Worm (Caenorhabditis elegans) whole organism, L4 larva: ENCODE results near the gene C33G3.5.
A peak's percentile ranks its signal among the peaks of the same experiment; 100 is the strongest.

Experiments used
- F44E2.7 ChIP-seq: fragments of 200-800 bp; sonication (Bioruptor generic); IDR thresholded peaks from 2 replicates; pipeline ENCODE4 v2.1.2; 2022; ENCODE audit warnings: missing genetic modification characterization, missing compliant biosample characterization
- F49E8.2 ChIP-seq: sonication (generic microtip); optimal IDR thresholded peaks from 2 replicates; lab custom pipeline; 2016; ENCODE audit warnings: missing compliant biosample characterization, mild to moderate bottlenecking, missing genetic modification characterization, borderline replicate concordance
- T20F7.1 ChIP-seq: fragments of 200-800 bp; sonication (Bioruptor generic); optimal IDR thresholded peaks from 2 replicates; lab custom pipeline; 2018; ENCODE audit warnings: mild to moderate bottlenecking, missing genetic modification characterization, missing compliant biosample characterization
- Y48G9A.11 ChIP-seq: fragments of 200-800 bp; sonication (Bioruptor generic); IDR thresholded peaks from 2 replicates; pipeline ENCODE4 v1.3.6; 2022; ENCODE audit warnings: missing genetic modification reagents, missing genetic modification characterization, missing compliant biosample characterization
- Y5F2A.4 ChIP-seq: fragments of 200-800 bp; sonication (Bioruptor generic); optimal IDR thresholded peaks from 2 replicates; lab custom pipeline; 2018; ENCODE audit warnings: mild to moderate bottlenecking, missing genetic modification characterization, missing compliant biosample characterization
- ZK337.2 ChIP-seq: fragments of 200-800 bp; sonication (Bioruptor generic); IDR thresholded peaks from 2 replicates; pipeline ENCODE4 v1.3.6; 2022; ENCODE audit warnings: missing genetic modification reagents, missing genetic modification characterization, missing compliant biosample characterization
- ama-1 ChIP-seq: fragments of 150-350 bp; optimal IDR thresholded peaks from 2 replicates; lab custom pipeline; 2014; ENCODE audit warnings: inconsistent platforms, mixed read lengths
- ceh-32 ChIP-seq: sonication (generic microtip); optimal IDR thresholded peaks from 2 replicates; lab custom pipeline; 2016; ENCODE audit warnings: mild to moderate bottlenecking, missing genetic modification characterization, missing compliant biosample characterization; ENCODE audit not compliant: poor library complexity
- ceh-62 ChIP-seq: sonication (generic microtip); optimal IDR thresholded peaks from 2 replicates; lab custom pipeline; 2017; ENCODE audit warnings: missing biosample characterization, missing genetic modification characterization
- daf-16 ChIP-seq, 3 experiments: sonication (generic microtip); optimal IDR thresholded peaks; 2 replicates each; lab custom pipeline; 2016 to 2017; ENCODE audit warnings: missing genetic modification characterization in 3 of 3, missing genetic modification reagents in 3 of 3, mild to moderate bottlenecking in 2 of 3, missing compliant biosample characterization in 2 of 3, missing biosample characterization in 1 of 3, moderate library complexity in 1 of 3
- daf-19 ChIP-seq: fragments of 200-800 bp; sonication (Bioruptor generic); conservative IDR thresholded peaks from 2 replicates; pipeline ENCODE4 v1.3.6; 2022; ENCODE audit warnings: missing genetic modification characterization, missing compliant biosample characterization
- dpl-1 ChIP-seq: fragments of 150-350 bp; optimal IDR thresholded peaks from 2 replicates; lab custom pipeline; 2014; ENCODE audit warnings: missing biosample characterization, missing genetic modification reagents, missing genetic modification characterization
- egl-27 ChIP-seq: sonication (generic microtip); optimal IDR thresholded peaks from 3 replicates; lab custom pipeline; 2017; ENCODE audit warnings: missing biosample characterization, missing genetic modification reagents, missing genetic modification characterization
- egl-43 ChIP-seq: fragments of 200-800 bp; sonication (Bioruptor generic); IDR thresholded peaks from 2 replicates; pipeline ENCODE4 v1.3.6; 2022; ENCODE audit warnings: missing genetic modification reagents, missing genetic modification characterization, missing compliant biosample characterization
- gei-8 ChIP-seq: fragments of 200-800 bp; sonication (Bioruptor generic); optimal IDR thresholded peaks from 2 replicates; lab custom pipeline; 2018; ENCODE audit warnings: mild to moderate bottlenecking, missing genetic modification characterization, missing compliant biosample characterization
- hif-1 ChIP-seq, 2 experiments: sonication (generic microtip); optimal IDR thresholded peaks; 2 replicates each; lab custom pipeline; 2016 to 2017; ENCODE audit warnings: missing compliant biosample characterization in 2 of 2, missing genetic modification characterization in 2 of 2, missing genetic modification reagents in 2 of 2, missing genotype in 2 of 2, mild to moderate bottlenecking in 1 of 2
- hlh-11 ChIP-seq: fragments of 200-800 bp; sonication (Bioruptor generic); optimal IDR thresholded peaks from 2 replicates; lab custom pipeline; 2018; ENCODE audit warnings: mild to moderate bottlenecking, missing genetic modification characterization, missing compliant biosample characterization
- hlh-30 ChIP-seq: sonication (generic microtip); optimal IDR thresholded peaks from 2 replicates; lab custom pipeline; 2017; ENCODE audit warnings: antibody characterized with exemption, mild to moderate bottlenecking, missing genetic modification characterization, missing compliant biosample characterization; ENCODE audit not compliant: insufficient read depth
- lim-7 ChIP-seq: fragments of 200-800 bp; sonication (Bioruptor generic); IDR thresholded peaks from 2 replicates; pipeline ENCODE4 v1.3.6; 2022; ENCODE audit warnings: missing genetic modification characterization, missing compliant biosample characterization
- lin-15B ChIP-seq: fragments of 150-350 bp; sonication (generic microtip); optimal IDR thresholded peaks from 3 replicates; lab custom pipeline; 2014; ENCODE audit warnings: missing biosample characterization, missing genetic modification characterization
- lin-38 ChIP-seq: fragments of 200-800 bp; sonication (Bioruptor generic); IDR thresholded peaks from 2 replicates; pipeline ENCODE4 v1.3.6; 2022; ENCODE audit warnings: missing genetic modification reagents, missing genetic modification characterization, missing compliant biosample characterization
- lir-3 ChIP-seq: sonication (generic microtip); optimal IDR thresholded peaks from 2 replicates; lab custom pipeline; 2016; ENCODE audit warnings: mild to moderate bottlenecking, missing genetic modification characterization, missing compliant biosample characterization
- lsy-2 ChIP-seq, 2 experiments: fragments of 150-350 bp in 1 of 2; sonication (generic microtip) in 1 of 2; optimal IDR thresholded peaks; 2 replicates each; lab custom pipeline; 2014 to 2017; ENCODE audit warnings: missing biosample characterization in 2 of 2, missing genetic modification characterization in 2 of 2
- mdt-29 ChIP-seq: fragments of 200-800 bp; sonication (Bioruptor generic); IDR thresholded peaks from 2 replicates; pipeline ENCODE4 v1.3.6; 2022; ENCODE audit warnings: missing genetic modification reagents, missing genetic modification characterization, missing compliant biosample characterization
- mes-2 ChIP-seq: sonication (generic microtip); optimal IDR thresholded peaks from 2 replicates; lab custom pipeline; 2016; ENCODE audit warnings: missing genotype, mild to moderate bottlenecking, missing genetic modification characterization, missing compliant biosample characterization; ENCODE audit not compliant: poor library complexity, severe bottlenecking
- mxl-2 ChIP-seq: fragments of 200-800 bp; sonication (Bioruptor generic); conservative IDR thresholded peaks from 2 replicates; pipeline ENCODE4 v1.3.6; 2022; ENCODE audit warnings: missing genetic modification reagents, missing genetic modification characterization, missing compliant biosample characterization
- mxl-3 ChIP-seq: fragments of 200-800 bp; sonication (Bioruptor generic); optimal IDR thresholded peaks from 2 replicates; lab custom pipeline; 2018; ENCODE audit warnings: mild to moderate bottlenecking, missing genetic modification characterization, missing compliant biosample characterization
- nhr-25 ChIP-seq: sonication (generic microtip); optimal IDR thresholded peaks from 2 replicates; lab custom pipeline; 2017; ENCODE audit warnings: missing genetic modification characterization, mild to moderate bottlenecking, missing compliant biosample characterization, antibody characterized with exemption, moderate library complexity, borderline replicate concordance; ENCODE audit not compliant: insufficient read depth
- nhr-41 ChIP-seq: fragments of 200-800 bp; sonication (Bioruptor generic); IDR thresholded peaks from 2 replicates; pipeline ENCODE4 v1.3.6; 2022; ENCODE audit warnings: missing genetic modification reagents, missing genetic modification characterization, missing compliant biosample characterization
- nhr-6 ChIP-seq: fragments of 150-350 bp; optimal IDR thresholded peaks from 2 replicates; lab custom pipeline; 2014; ENCODE audit warnings: missing biosample characterization, missing genetic modification characterization
- php-3 ChIP-seq: fragments of 200-800 bp; sonication (Bioruptor generic); IDR thresholded peaks from 2 replicates; pipeline ENCODE4 v1.3.6; 2022; ENCODE audit warnings: missing genetic modification reagents, missing genetic modification characterization, missing compliant biosample characterization
- pqm-1 ChIP-seq: sonication (generic microtip); optimal IDR thresholded peaks from 2 replicates; lab custom pipeline; 2017; ENCODE audit warnings: missing biosample characterization, missing genetic modification characterization
- rbr-2 ChIP-seq: sonication (generic microtip); optimal IDR thresholded peaks from 2 replicates; lab custom pipeline; 2016; ENCODE audit warnings: missing genotype, missing genetic modification characterization, missing compliant biosample characterization
- saeg-2 ChIP-seq: fragments of 200-800 bp; sonication (Bioruptor generic); IDR thresholded peaks from 2 replicates; pipeline ENCODE4 v1.3.6; 2022; ENCODE audit warnings: missing genetic modification reagents, missing genetic modification characterization, missing compliant biosample characterization
- set-16 ChIP-seq: fragments of 200-800 bp; sonication (Bioruptor generic); IDR thresholded peaks from 2 replicates; pipeline ENCODE4 v1.3.6; 2022; ENCODE audit warnings: missing genetic modification reagents, missing genetic modification characterization, missing compliant biosample characterization
- skn-1 ChIP-seq: fragments of 150-350 bp; optimal IDR thresholded peaks from 2 replicates; lab custom pipeline; 2014; ENCODE audit warnings: missing biosample characterization, missing genetic modification characterization
- snpc-4 ChIP-seq: fragments of 150-350 bp; optimal IDR thresholded peaks from 2 replicates; lab custom pipeline; 2014; ENCODE audit warnings: missing biosample characterization, missing genetic modification characterization
- spr-1 ChIP-seq: sonication (generic microtip); optimal IDR thresholded peaks from 2 replicates; lab custom pipeline; 2016; ENCODE audit warnings: mild to moderate bottlenecking, missing genetic modification characterization, missing compliant biosample characterization
- tag-97 ChIP-seq: fragments of 200-800 bp; sonication (Bioruptor generic); IDR thresholded peaks from 2 replicates; pipeline ENCODE4 v1.3.6; 2022; ENCODE audit warnings: missing genetic modification characterization, missing compliant biosample characterization
- unc-130 ChIP-seq: sonication (generic microtip); optimal IDR thresholded peaks from 2 replicates; lab custom pipeline; 2016; ENCODE audit warnings: missing genetic modification reagents, missing genetic modification characterization, missing compliant biosample characterization
- unc-62 ChIP-seq, 3 experiments: fragments of 150-350 bp in 1 of 3; sonication (generic microtip); optimal IDR thresholded peaks in 2 of 3; peaks in 1 of 3; 1 replicate in 1 of 3; 2 replicates in 2 of 3; lab custom pipeline; 2014 to 2017; ENCODE audit warnings: missing biosample characterization in 3 of 3, missing genetic modification characterization in 3 of 3, missing genetic modification reagents in 3 of 3, missing genotype in 1 of 3
- vab-7 ChIP-seq: fragments of 200-800 bp; sonication (Bioruptor generic); IDR thresholded peaks from 2 replicates; pipeline ENCODE4 v1.3.6; 2022; ENCODE audit warnings: missing genetic modification reagents, missing genetic modification characterization, missing compliant biosample characterization
- zag-1 ChIP-seq: fragments of 150-350 bp; optimal IDR thresholded peaks from 2 replicates; lab custom pipeline; 2014; ENCODE audit warnings: missing biosample characterization, missing genetic modification characterization
- zfp-2 ChIP-seq: sonication (generic microtip); optimal IDR thresholded peaks from 2 replicates; lab custom pipeline; 2016; ENCODE audit warnings: mild to moderate bottlenecking, missing genetic modification characterization, missing compliant biosample characterization
- zip-2 ChIP-seq: fragments of 150-350 bp; optimal IDR thresholded peaks from 2 replicates; lab custom pipeline; 2014; ENCODE audit warnings: missing biosample characterization, missing genetic modification characterization
- ztf-11 ChIP-seq: fragments of 150-350 bp; optimal IDR thresholded peaks from 2 replicates; lab custom pipeline; 2014; ENCODE audit warnings: missing biosample characterization, missing genetic modification characterization

C33G3.5 gene

ce11 chrX:14078574-14078973, at the start of gene C33G3.5:
Gene C33G3.5, minus strand, starts transcription at chrX:14078674.
- TF ChIP-seq mdt-29 (GFP tag; lab: Robert Waterston, UW) = no peak
- no peak for TF ChIP-seq dpl-1 (GFP tag; lab: Kevin White, UChicago)
- no peak for TF ChIP-seq daf-19
- no peak for TF ChIP-seq hif-1 (tag; optimal IDR thresholded peaks at IDR 0.05; lab: Kevin White, UChicago)
- no peak for TF ChIP-seq unc-130 (GFP tag; lab: Kevin White, UChicago)
- TF ChIP-seq mxl-2 (GFP tag; lab: Robert Waterston, UW) = no peak
- TF ChIP-seq T20F7.1 (GFP tag; lab: Kevin White, UChicago) = no peak
- no peak for TF ChIP-seq lin-15B (tag; lab: Kevin White, UChicago)
- TF ChIP-seq nhr-25 (tag; lab: Kevin White, UChicago) = no peak
- TF ChIP-seq vab-7 (GFP tag; lab: Robert Waterston, UW) = no peak
- TF ChIP-seq zip-2 (tag; lab: Kevin White, UChicago) = no peak
- TF ChIP-seq unc-62 (GFP tag; optimal IDR thresholded peaks at IDR 0.05 in 1 of 2; lab: Kevin White, UChicago) = no peak
- no peak for TF ChIP-seq unc-62 (tag; optimal IDR thresholded peaks at IDR 0.05; lab: Kevin White, UChicago)
- no peak for TF ChIP-seq ama-1 (lab: Kevin White, UChicago)
- TF ChIP-seq F44E2.7 (GFP tag; lab: Robert Waterston, UW) = no peak
- TF ChIP-seq egl-43 = no peak
- no peak for TF ChIP-seq Y48G9A.11 (GFP tag; lab: Robert Waterston, UW)
- TF ChIP-seq ceh-62 (tag; lab: Kevin White, UChicago) = no peak
- no peak for TF ChIP-seq egl-27 (tag; lab: Kevin White, UChicago)

ce11 chrX:14127291-14127922, 48.9 kb upstream of the C33G3.5 start, which contains the start of gene F28H6.4:
Gene F28H6.4, plus strand, starts transcription at chrX:14127872.
- peak; percentile 46 for TF ChIP-seq set-16 (GFP tag; lab: Robert Waterston, UW)
- TF ChIP-seq skn-1 (tag; lab: Kevin White, UChicago) = no peak
- TF ChIP-seq zag-1 (tag; lab: Kevin White, UChicago) = no peak
- no peak for TF ChIP-seq spr-1 (tag; lab: Kevin White, UChicago)
- no peak for TF ChIP-seq egl-43
- TF ChIP-seq pqm-1 = no peak
- TF ChIP-seq zfp-2 = no peak
- no peak for TF ChIP-seq tag-97 (GFP tag; lab: Robert Waterston, UW)
- TF ChIP-seq hlh-30 = peak; percentile 29
- no peak for TF ChIP-seq vab-7 (GFP tag; lab: Robert Waterston, UW)
- no peak for TF ChIP-seq nhr-41 (GFP tag; lab: Robert Waterston, UW)
- TF ChIP-seq lin-38 (GFP tag; lab: Robert Waterston, UW) = no peak
- no peak for TF ChIP-seq gei-8 (GFP tag; lab: Kevin White, UChicago)
- no peak for TF ChIP-seq F49E8.2
- TF ChIP-seq hif-1 (tag; optimal IDR thresholded peaks at IDR 0.05; lab: Kevin White, UChicago) = no peak
- TF ChIP-seq saeg-2 (GFP tag; lab: Robert Waterston, UW) = no peak
- no peak for TF ChIP-seq ceh-32 (tag; lab: Kevin White, UChicago)
- no peak for TF ChIP-seq php-3 (GFP tag; lab: Robert Waterston, UW)
- peak; percentile 4 for TF ChIP-seq rbr-2 (tag; lab: Kevin White, UChicago)
- no peak for TF ChIP-seq egl-27 (tag; lab: Kevin White, UChicago)
- peak; percentile 4 for TF ChIP-seq nhr-6 (tag; lab: Kevin White, UChicago)
- no peak for TF ChIP-seq daf-16 (GFP tag; optimal IDR thresholded peaks at IDR 0.05; lab: Kevin White, UChicago)
- peak; percentile 16 for TF ChIP-seq daf-16 (tag; optimal IDR thresholded peaks at IDR 0.05; lab: Kevin White, UChicago)
- no peak for TF ChIP-seq Y5F2A.4 (GFP tag; lab: Kevin White, UChicago)
- TF ChIP-seq hlh-11 (tag; lab: Kevin White, UChicago) = peak; percentile 51
- no peak for TF ChIP-seq snpc-4 (tag; lab: Kevin White, UChicago)
- no peak for TF ChIP-seq ama-1 (lab: Kevin White, UChicago)
- peak; percentile 71 for TF ChIP-seq mes-2
- no peak for TF ChIP-seq lim-7 (GFP tag; lab: Robert Waterston, UW)
- TF ChIP-seq mxl-3 (GFP tag; lab: Kevin White, UChicago) = peak; percentile 17
- no peak for TF ChIP-seq ztf-11 (tag; lab: Kevin White, UChicago)
- no peak for TF ChIP-seq nhr-25 (tag; lab: Kevin White, UChicago)
- TF ChIP-seq lsy-2 (tag; optimal IDR thresholded peaks at IDR 0.05; lab: Kevin White, UChicago) = no peak
- no peak for TF ChIP-seq lir-3
- no peak for TF ChIP-seq unc-62 (GFP tag; optimal IDR thresholded peaks at IDR 0.05 in 1 of 2; lab: Kevin White, UChicago)
- no peak for TF ChIP-seq unc-62 (tag; optimal IDR thresholded peaks at IDR 0.05; lab: Kevin White, UChicago)
- no peak for TF ChIP-seq dpl-1 (GFP tag; lab: Kevin White, UChicago)
- TF ChIP-seq ZK337.2 (GFP tag; lab: Robert Waterston, UW) = no peak
